Worm (Caenorhabditis elegans) whole organism, L3 larva: ENCODE data around the gene F55C12.2.

Experiments used
- ama-1 ChIP-seq: fragments of 150-350 bp; optimal IDR thresholded peaks from 2 replicates; lab custom pipeline; 2018
- ceh-82 ChIP-seq: fragments of 150-350 bp; optimal IDR thresholded peaks from 2 replicates; lab custom pipeline; 2014; ENCODE audit warnings: missing biosample characterization, missing genetic modification characterization
- fkh-10 ChIP-seq: sonication (generic microtip); optimal IDR thresholded peaks from 2 replicates; lab custom pipeline; 2017; ENCODE audit warnings: missing biosample characterization, missing genetic modification reagents, missing genetic modification characterization

DNA sequence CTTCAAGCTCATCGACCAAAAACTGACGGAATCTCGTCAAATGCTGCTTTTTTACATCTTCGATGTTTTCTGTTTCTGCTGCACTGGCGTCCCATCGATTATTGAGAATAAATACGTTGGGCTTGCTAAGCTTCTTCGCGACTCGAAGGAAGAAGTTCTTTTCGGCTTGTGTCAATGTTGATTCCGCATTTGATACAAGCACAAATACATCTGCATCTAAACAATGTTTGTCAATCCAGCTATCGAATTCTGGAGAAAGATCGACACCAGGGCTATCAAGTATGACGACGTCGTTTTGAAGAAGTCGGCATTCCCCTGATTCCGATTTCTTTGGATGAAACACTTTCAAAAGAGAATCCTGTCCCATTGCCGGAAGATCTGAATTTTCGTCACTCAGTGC, 41.5 kb upstream of the F55C12.2 start:
- TF ChIP-seq ama-1 (lab: Kevin White, UChicago) (no peak), fkh-10 (GFP tag; lab: Kevin White, UChicago) (no peak), ceh-82 (tag; lab: Kevin White, UChicago) (no peak)
